Worm (Caenorhabditis elegans) whole organism, young adult: Measurements from ENCODE around the gene fbxb-5.

ENCODE experiments used
- dpff-1 ChIP-seq: sonication (generic microtip); optimal IDR thresholded peaks from 2 replicates; lab custom pipeline; 2017; ENCODE audit warnings: mild to moderate bottlenecking, missing genetic modification characterization, missing compliant biosample characterization
- egl-18 ChIP-seq: fragments of 200-800 bp; sonication (Bioruptor generic); IDR thresholded peaks from 2 replicates; pipeline ENCODE4 v1.3.6; 2022; ENCODE audit warnings: missing genetic modification reagents, missing genetic modification characterization, missing compliant biosample characterization
- lin-26 ChIP-seq: fragments of 200-800 bp; sonication (Bioruptor generic); IDR thresholded peaks from 2 replicates; pipeline ENCODE4 v1.3.6; 2022; ENCODE audit warnings: missing genetic modification reagents, missing genetic modification characterization, missing compliant biosample characterization
- unc-62 ChIP-seq: fragments of 150-350 bp; optimal IDR thresholded peaks from 2 replicates; lab custom pipeline; 2014; ENCODE audit warnings: missing biosample characterization, missing genetic modification reagents, missing genetic modification characterization

DNA sequence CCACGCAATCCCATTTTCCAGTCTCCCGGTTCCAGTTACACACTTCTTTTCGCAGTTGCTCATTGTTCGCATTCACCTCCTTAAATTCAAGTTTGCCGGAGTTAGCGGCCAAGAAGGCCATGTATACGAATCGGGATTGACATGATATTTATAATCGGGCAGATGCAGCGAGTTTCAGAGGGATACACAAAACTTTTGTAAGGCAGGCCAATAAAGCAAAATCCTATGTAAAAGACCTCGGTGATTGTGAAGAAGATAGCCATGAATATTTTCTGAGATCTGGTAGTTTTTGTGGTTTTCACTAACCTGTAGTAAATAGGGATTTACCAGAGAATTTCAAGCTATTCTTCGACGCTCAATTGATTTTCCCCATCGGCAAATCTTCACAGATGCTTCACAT, 44.4 kb upstream of the fbxb-5 start:
- TF ChIP-seq dpff-1 (no peak), egl-18 (no peak), unc-62 (no peak), lin-26 (GFP tag; lab: Robert Waterston, UW) (no peak)
